Worm (Caenorhabditis elegans): ENCODE data around the gene nop-1.

- TF ChIP-seq W03F9.2 (tag; optimal IDR thresholded peaks at IDR 0.05) (no peak), him-1 (tag; optimal IDR thresholded peaks at IDR 0.05) (peak; percentile 4), dao-5 (tag; optimal IDR thresholded peaks at IDR 0.05) (no peak)
These were observed 32.8 kb downstream of the nop-1 start, which contains the start of gene T04C9.2 for ce11 chrIII:5991142-5991930.

All from whole organism, L4/young adult.